Worm (Caenorhabditis elegans): ENCODE data around the gene rpl-36.

The rpl-36 gene

ce11 chrIII:7198838-7199237 is 18.8 kb downstream of the rpl-36 start, which contains the start of gene pfd-5 (continued):
- TF ChIP-seq mel-28 (tag; optimal IDR thresholded peaks at IDR 0.05; ENCODE audit: borderline replicate concordance) (no peak), hmg-20 (GFP tag; IDR thresholded peaks at IDR 0.05) (no peak), D2030.7 (GFP tag; IDR thresholded peaks at IDR 0.05) (peak; percentile 39), lin-35 (GFP tag; optimal IDR thresholded peaks at IDR 0.05) (peak in 2 of 3 experiments; percentile 32 to 93), ceh-40 (GFP tag; IDR thresholded peaks at IDR 0.05) (no peak), mxl-1 (tag; optimal IDR thresholded peaks at IDR 0.05) (no peak), hlh-26 (GFP tag; conservative IDR thresholded peaks at IDR 0.05) (no peak), efl-1 (GFP tag; optimal IDR thresholded peaks at IDR 0.05) (peak; percentile 90), tbp1 (GFP tag; optimal IDR thresholded peaks at IDR 0.05) (no peak), lin-54 (GFP tag; optimal IDR thresholded peaks at IDR 0.05) (peak; percentile 98), C06A6.2 (GFP tag; conservative IDR thresholded peaks at IDR 0.05) (no peak), unc-62 (GFP tag; optimal IDR thresholded peaks at IDR 0.05) (no peak), chd-7 (tag; optimal IDR thresholded peaks at IDR 0.05) (no peak), ztf-25 (GFP tag; IDR thresholded peaks at IDR 0.05) (no peak), him-1 (tag; optimal IDR thresholded peaks at IDR 0.05) (no peak), lsl-1 (GFP tag; optimal IDR thresholded peaks at IDR 0.05) (peak; percentile 11)

ce11 chrIII:7199467-7199866 is 19.4 kb downstream of the rpl-36 start:
- TF ChIP-seq ama-1 (optimal IDR thresholded peaks at IDR 0.05) (no peak), ama-1 (GFP tag; optimal IDR thresholded peaks at IDR 0.05) (no peak), hrde-1 (tag; optimal IDR thresholded peaks at IDR 0.05; ENCODE audit: borderline replicate concordance) (no peak), attf-6 (GFP tag; IDR thresholded peaks at IDR 0.05) (no peak), tbp1 (GFP tag; optimal IDR thresholded peaks at IDR 0.05) (no peak), D2030.7 (GFP tag; IDR thresholded peaks at IDR 0.05) (no peak), hmg-20 (GFP tag; IDR thresholded peaks at IDR 0.05) (no peak), T07F8.4 (tag; optimal IDR thresholded peaks at IDR 0.05) (no peak), F57C9.4 (tag; optimal IDR thresholded peaks at IDR 0.05) (no peak), dox-1 (GFP tag; IDR thresholded peaks at IDR 0.05) (no peak), nhr-90 (tag; optimal IDR thresholded peaks at IDR 0.05) (no peak), Y56A3A.18 (GFP tag; IDR thresholded peaks at IDR 0.05) (no peak), snpc-3.4 (tag; optimal IDR thresholded peaks at IDR 0.05) (no peak), C06A6.2 (GFP tag; conservative IDR thresholded peaks at IDR 0.05) (no peak), lin-26 (GFP tag; IDR thresholded peaks at IDR 0.05) (no peak), efl-1 (GFP tag; optimal IDR thresholded peaks at IDR 0.05) (no peak)

- TF ChIP-seq hlh-12 (tag; optimal IDR thresholded peaks at IDR 0.05): no peak
- TF ChIP-seq pha-4 (tag; optimal IDR thresholded peaks at IDR 0.05): no peak
- no peak for TF ChIP-seq sea-2 (GFP tag; IDR thresholded peaks at IDR 0.05)
These were observed 21.6 kb downstream of the rpl-36 start, which contains the start of gene dpy-31 for ce11 chrIII:7201378-7202256. Gene dpy-31, plus strand, starts transcription at chrIII:7202206.

- TF ChIP-seq tbp1 (GFP tag; optimal IDR thresholded peaks at IDR 0.05) (no peak), tbx-9 (tag; optimal IDR thresholded peaks at IDR 0.05; ENCODE audit: borderline replicate concordance) (no peak), F55B11.4 (tag; optimal IDR thresholded peaks at IDR 0.05; ENCODE audit: borderline replicate concordance, insufficient read depth) (no peak), ceh-91 (GFP tag; IDR thresholded peaks at IDR 0.05) (no peak), ztf-25 (GFP tag; IDR thresholded peaks at IDR 0.05) (no peak), F49E8.2 (tag; optimal IDR thresholded peaks at IDR 0.05; ENCODE audit: insufficient read depth) (no peak), Y95B8A.8 (GFP tag; IDR thresholded peaks at IDR 0.05) (no peak), lin-40 (tag; optimal IDR thresholded peaks at IDR 0.05) (peak; percentile 20), lin-35 (GFP tag; optimal IDR thresholded peaks at IDR 0.05) (no peak), ama-1 (optimal IDR thresholded peaks at IDR 0.05) (no peak), ama-1 (GFP tag; optimal IDR thresholded peaks at IDR 0.05) (no peak), hsf-1 (GFP tag; IDR thresholded peaks at IDR 0.05) (no peak), somi-1 (GFP tag; optimal IDR thresholded peaks at IDR 0.05) (peak; percentile 26), egl-44 (GFP tag; IDR thresholded peaks at IDR 0.05) (no peak), dox-1 (GFP tag; IDR thresholded peaks at IDR 0.05) (no peak), nhr-120 (GFP tag; IDR thresholded peaks at IDR 0.05) (no peak), cebp-2 (GFP tag; IDR thresholded peaks at IDR 0.05) (no peak)
These were observed 23.2 kb downstream of the rpl-36 start for ce11 chrIII:7203130-7203775.
